Fruit fly (Drosophila melanogaster) whole organism, prepupa: ENCODE measurements around the gene CG43759.

Source experiments
- Blimp-1 ChIP-seq: fragments of 200-800 bp; sonication (Bioruptor generic); optimal IDR thresholded peaks from 3 replicates; lab custom pipeline; 2017; ENCODE audit warnings: missing biosample characterization, missing genetic modification characterization, mild to moderate bottlenecking, moderate library complexity, missing genetic modification reagents
- CG10631 ChIP-seq: fragments of 200-800 bp; sonication (Bioruptor generic); optimal IDR thresholded peaks from 2 replicates; lab custom pipeline; 2016; ENCODE audit warnings: missing biosample characterization, missing genetic modification characterization
- CG10669 ChIP-seq: fragments of 200-800 bp; sonication (Bioruptor generic); optimal IDR thresholded peaks from 3 replicates; lab custom pipeline; 2018; ENCODE audit warnings: missing biosample characterization, mild to moderate bottlenecking, missing genetic modification characterization, moderate library complexity
- CG11762 ChIP-seq: fragments of 200-800 bp; sonication (Bioruptor generic); optimal IDR thresholded peaks from 3 replicates; lab custom pipeline; 2016; ENCODE audit warnings: missing biosample characterization, missing genetic modification characterization; ENCODE audit not compliant: insufficient read depth
- CG1621 ChIP-seq: fragments of 200-800 bp; sonication (Bioruptor generic); optimal IDR thresholded peaks from 3 replicates; lab custom pipeline; 2018; ENCODE audit warnings: missing biosample characterization, mild to moderate bottlenecking, missing genetic modification characterization
- CG16779 ChIP-seq: fragments of 200-800 bp; sonication (Bioruptor generic); optimal IDR thresholded peaks from 3 replicates; lab custom pipeline; 2017; ENCODE audit warnings: missing biosample characterization, mild to moderate bottlenecking, missing genetic modification characterization
- CG3032 ChIP-seq: fragments of 200-800 bp; optimal IDR thresholded peaks from 2 replicates; lab custom pipeline; 2019; ENCODE audit warnings: missing biosample characterization, mild to moderate bottlenecking, missing genetic modification characterization, moderate library complexity
- CG31627 ChIP-seq: fragments of 200-800 bp; sonication (Bioruptor generic); optimal IDR thresholded peaks from 3 replicates; lab custom pipeline; 2016; ENCODE audit warnings: missing biosample characterization, missing genetic modification characterization
- CG32006 ChIP-seq: fragments of 200-800 bp; sonication (Bioruptor generic); optimal IDR thresholded peaks from 3 replicates; lab custom pipeline; 2017; ENCODE audit warnings: missing biosample characterization, mild to moderate bottlenecking, missing genetic modification characterization
- CG3919 ChIP-seq: fragments of 200-800 bp; sonication (Bioruptor generic); optimal IDR thresholded peaks from 3 replicates; lab custom pipeline; 2016; ENCODE audit warnings: missing biosample characterization, missing genetic modification characterization
- CG6163 ChIP-seq: fragments of 200-800 bp; sonication (Bioruptor generic); IDR thresholded peaks from 3 replicates; pipeline ENCODE4 v1.3.6; 2022; ENCODE audit warnings: missing biosample characterization, missing genetic modification characterization
- CG6276 ChIP-seq: fragments of 200-800 bp; sonication (Bioruptor generic); optimal IDR thresholded peaks from 2 replicates; lab custom pipeline; 2017; ENCODE audit warnings: missing biosample characterization, mild to moderate bottlenecking, missing genetic modification characterization
- CG6792 ChIP-seq: fragments of 200-800 bp; sonication (Bioruptor generic); optimal IDR thresholded peaks from 3 replicates; lab custom pipeline; 2016; ENCODE audit warnings: missing biosample characterization, missing genetic modification characterization
- CG6854 ChIP-seq: fragments of 200-800 bp; sonication (Bioruptor generic); optimal IDR thresholded peaks from 2 replicates; lab custom pipeline; 2017; ENCODE audit warnings: missing biosample characterization, mild to moderate bottlenecking, missing genetic modification characterization
- CG7368 ChIP-seq: fragments of 200-800 bp; sonication (Bioruptor generic); optimal IDR thresholded peaks from 3 replicates; lab custom pipeline; 2016; ENCODE audit warnings: missing biosample characterization, missing genetic modification characterization
- CG8319 ChIP-seq: fragments of 200-800 bp; sonication (Bioruptor generic); optimal IDR thresholded peaks from 3 replicates; lab custom pipeline; 2016; ENCODE audit warnings: missing biosample characterization, missing genetic modification characterization
- CG8632 ChIP-seq: fragments of 200-800 bp; sonication (Bioruptor generic); optimal IDR thresholded peaks from 3 replicates; lab custom pipeline; 2016; ENCODE audit warnings: missing biosample characterization, missing genetic modification characterization
- Eip75B ChIP-seq: fragments of 200-800 bp; sonication (Bioruptor generic); optimal IDR thresholded peaks from 3 replicates; lab custom pipeline; 2016; ENCODE audit warnings: missing biosample characterization, missing genetic modification characterization
- Eip78C ChIP-seq: fragments of 200-800 bp; sonication (Bioruptor generic); peaks from one replicate; lab custom pipeline; 2016; ENCODE audit warnings: missing biosample characterization, missing genetic modification characterization
- Eip93F ChIP-seq: fragments of 200-800 bp; sonication (Bioruptor generic); optimal IDR thresholded peaks from 2 replicates; lab custom pipeline; 2016; ENCODE audit warnings: missing biosample characterization, mild to moderate bottlenecking, missing genetic modification characterization
- Gug ChIP-seq: fragments of 200-800 bp; sonication (Bioruptor generic); IDR thresholded peaks from 2 replicates; pipeline ENCODE4 v1.3.6; 2022; ENCODE audit warnings: missing biosample characterization, missing genetic modification characterization
- Hr39 ChIP-seq: fragments of 200-800 bp; sonication (Bioruptor generic); optimal IDR thresholded peaks from 2 replicates; lab custom pipeline; 2016; ENCODE audit warnings: missing biosample characterization, missing genetic modification characterization
- Hr4 ChIP-seq: fragments of 200-800 bp; sonication (Bioruptor generic); optimal IDR thresholded peaks from 3 replicates; lab custom pipeline; 2016; ENCODE audit warnings: missing biosample characterization, missing genetic modification characterization
- Lpt ChIP-seq: fragments of 200-800 bp; sonication (Bioruptor generic); optimal IDR thresholded peaks from 3 replicates; lab custom pipeline; 2016; ENCODE audit warnings: missing biosample characterization, missing genetic modification characterization
- Met ChIP-seq: fragments of 200-800 bp; sonication (Bioruptor generic); optimal IDR thresholded peaks from 3 replicates; lab custom pipeline; 2016; ENCODE audit warnings: missing biosample characterization, missing genetic modification characterization
- OdsH ChIP-seq: fragments of 200-800 bp; sonication (Bioruptor generic); optimal IDR thresholded peaks from 3 replicates; lab custom pipeline; 2016; ENCODE audit warnings: missing biosample characterization, missing genetic modification characterization
- Smox ChIP-seq: fragments of 200-800 bp; sonication (Bioruptor generic); optimal IDR thresholded peaks from 3 replicates; lab custom pipeline; 2016; ENCODE audit warnings: missing biosample characterization, missing genetic modification characterization
- Sox102F ChIP-seq: fragments of 200-800 bp; sonication (Bioruptor generic); optimal IDR thresholded peaks from 2 replicates; lab custom pipeline; 2016; ENCODE audit warnings: missing biosample characterization, mild to moderate bottlenecking, missing genetic modification characterization
- Sox15 ChIP-seq: fragments of 200-800 bp; sonication (Bioruptor generic); optimal IDR thresholded peaks from 3 replicates; lab custom pipeline; 2016; ENCODE audit warnings: missing biosample characterization, missing genetic modification characterization
- achi ChIP-seq: fragments of 200-800 bp; sonication (Bioruptor generic); optimal IDR thresholded peaks from 3 replicates; lab custom pipeline; 2016; ENCODE audit warnings: missing biosample characterization, missing genetic modification characterization
- acj6 ChIP-seq: fragments of 200-800 bp; sonication (Bioruptor generic); optimal IDR thresholded peaks from 3 replicates; lab custom pipeline; 2016; ENCODE audit warnings: missing biosample characterization, missing genetic modification characterization
- cyc ChIP-seq: fragments of 200-800 bp; sonication (Bioruptor generic); optimal IDR thresholded peaks from 3 replicates; lab custom pipeline; 2016; ENCODE audit warnings: missing biosample characterization, missing genetic modification characterization
- fkh ChIP-seq: fragments of 200-800 bp; sonication (Bioruptor generic); optimal IDR thresholded peaks from 3 replicates; lab custom pipeline; 2017; ENCODE audit warnings: missing biosample characterization, mild to moderate bottlenecking, missing genetic modification characterization, moderate library complexity
- lz ChIP-seq: fragments of 200-800 bp; sonication (Bioruptor generic); optimal IDR thresholded peaks from 3 replicates; lab custom pipeline; 2016; ENCODE audit warnings: missing biosample characterization, missing genetic modification characterization
- net ChIP-seq: fragments of 200-800 bp; sonication (Bioruptor generic); optimal IDR thresholded peaks from 3 replicates; lab custom pipeline; 2016; ENCODE audit warnings: missing biosample characterization, missing genetic modification characterization
- pdm3 ChIP-seq: fragments of 200-800 bp; sonication (Bioruptor generic); optimal IDR thresholded peaks from 3 replicates; lab custom pipeline; 2016; ENCODE audit warnings: missing biosample characterization, missing genetic modification characterization
- spab ChIP-seq: fragments of 200-800 bp; sonication (Bioruptor generic); optimal IDR thresholded peaks from 2 replicates; lab custom pipeline; 2017; ENCODE audit warnings: missing biosample characterization, mild to moderate bottlenecking, missing genetic modification characterization, missing genetic modification reagents
- ss ChIP-seq, 2 experiments: fragments of 200-800 bp; sonication (Bioruptor generic); optimal IDR thresholded peaks; 2 replicates in 1 of 2; 3 replicates in 1 of 2; lab custom pipeline; 2017 to 2018; ENCODE audit warnings: mild to moderate bottlenecking in 2 of 2, missing biosample characterization in 2 of 2, missing genetic modification characterization in 2 of 2, moderate library complexity in 1 of 2
- svp ChIP-seq: fragments of 200-800 bp; sonication (Bioruptor generic); peaks from one replicate; lab custom pipeline; 2016; ENCODE audit warnings: missing biosample characterization, missing genetic modification characterization
- vri ChIP-seq: fragments of 200-800 bp; sonication (Bioruptor generic); optimal IDR thresholded peaks from 3 replicates; lab custom pipeline; 2016; ENCODE audit warnings: missing biosample characterization, mild to moderate bottlenecking, missing genetic modification characterization

The CG43759 gene

dm6 chrX:19018102-19018814 lies 88.1 kb downstream of the CG43759 start (continued):
- TF ChIP-seq Smox (GFP tag; lab: Kevin White, UChicago), result peak; percentile 45
- TF ChIP-seq CG11762, result no peak
- TF ChIP-seq fkh (GFP tag; lab: Kevin White, UChicago), result peak; percentile 20
- no peak for TF ChIP-seq CG7368 (GFP tag; lab: Kevin White, UChicago)
- peak in 1 of 2 experiments; percentile 21 for TF ChIP-seq ss (GFP tag; optimal IDR thresholded peaks at IDR 0.05; lab: Kevin White, UChicago)
- no peak for TF ChIP-seq Gug (GFP tag; lab: Robert Waterston, UW)
- peak; percentile 30 for TF ChIP-seq pdm3 (GFP tag; lab: Kevin White, UChicago)
- no peak for TF ChIP-seq Lpt (GFP tag; lab: Kevin White, UChicago)
- TF ChIP-seq CG8319 (GFP tag; lab: Kevin White, UChicago), result peak; percentile 2
- no peak for TF ChIP-seq net (GFP tag; lab: Kevin White, UChicago)
- TF ChIP-seq CG3032, result peak; percentile 16
- peak; percentile 28 for TF ChIP-seq OdsH (GFP tag; lab: Kevin White, UChicago)
- no peak for TF ChIP-seq CG16779
- TF ChIP-seq Met (GFP tag; lab: Kevin White, UChicago), result peak; percentile 66
- peak; percentile 34 for TF ChIP-seq CG10669 (GFP tag; lab: Kevin White, UChicago)
- peak; percentile 33 for TF ChIP-seq CG3919 (GFP tag; lab: Kevin White, UChicago)
- peak; percentile 52 for TF ChIP-seq cyc
- TF ChIP-seq Sox15 (GFP tag; lab: Kevin White, UChicago), result no peak
- TF ChIP-seq CG32006 (GFP tag; lab: Kevin White, UChicago), result no peak
- TF ChIP-seq lz (GFP tag; lab: Kevin White, UChicago), result peak; percentile 53
- peak; percentile 12 for TF ChIP-seq acj6 (GFP tag; lab: Kevin White, UChicago)
- TF ChIP-seq Sox102F (GFP tag; lab: Kevin White, UChicago), result peak; percentile 60
- peak; percentile 3 for TF ChIP-seq spab (GFP tag; lab: Kevin White, UChicago)
- peak; percentile 18 for TF ChIP-seq CG10631 (GFP tag; lab: Kevin White, UChicago)
- no peak for TF ChIP-seq Blimp-1
- TF ChIP-seq CG6276 (GFP tag; lab: Kevin White, UChicago), result no peak
- peak; percentile 19 for TF ChIP-seq CG8632 (GFP tag; lab: Kevin White, UChicago)
- TF ChIP-seq CG31627 (GFP tag; lab: Kevin White, UChicago), result peak; percentile 52
- no peak for TF ChIP-seq Hr4 (GFP tag; lab: Kevin White, UChicago)
- peak; percentile 31 for TF ChIP-seq CG1621 (tag; lab: Kevin White, UChicago)
- peak; percentile 76 for TF ChIP-seq svp (GFP tag; lab: Kevin White, UChicago)
- TF ChIP-seq vri (GFP tag; lab: Kevin White, UChicago), result peak; percentile 23
- peak; percentile 46; the same call in 1 of the 3 replicates for TF ChIP-seq CG6163 (GFP tag; lab: Robert Waterston, UW)
- peak; percentile 29 for TF ChIP-seq CG6854 (GFP tag; lab: Kevin White, UChicago)

dm6 chrX:19020062-19020461 lies 89.9 kb downstream of the CG43759 start:
- no peak for TF ChIP-seq CG8319 (GFP tag; lab: Kevin White, UChicago)
- no peak for TF ChIP-seq CG8632 (GFP tag; lab: Kevin White, UChicago)
- no peak for TF ChIP-seq Eip78C (GFP tag; lab: Kevin White, UChicago)
- TF ChIP-seq svp (GFP tag; lab: Kevin White, UChicago), result no peak
- no peak for TF ChIP-seq Eip75B (GFP tag; lab: Kevin White, UChicago)
- no peak for TF ChIP-seq CG6792 (GFP tag; lab: Kevin White, UChicago)
- TF ChIP-seq achi, result no peak
- TF ChIP-seq spab (GFP tag; lab: Kevin White, UChicago), result no peak
- TF ChIP-seq CG6276 (GFP tag; lab: Kevin White, UChicago), result no peak
- no peak for TF ChIP-seq Hr39 (GFP tag; lab: Kevin White, UChicago)
- TF ChIP-seq Eip93F (GFP tag; lab: Kevin White, UChicago), result no peak
- no peak for TF ChIP-seq Gug (GFP tag; lab: Robert Waterston, UW)
